Worm (Caenorhabditis elegans) whole organism, young adult: ENCODE results near the gene fcmt-1.

Source experiments
- atf-7 ChIP-seq: sonication (generic microtip); optimal IDR thresholded peaks from 2 replicates; lab custom pipeline; 2017; ENCODE audit warnings: mild to moderate bottlenecking, missing genetic modification characterization, missing compliant biosample characterization
- efl-1 ChIP-seq: fragments of 150-350 bp; optimal IDR thresholded peaks from 2 replicates; lab custom pipeline; 2014; ENCODE audit warnings: missing biosample characterization, missing genetic modification reagents, missing genetic modification characterization
- madf-6 ChIP-seq: fragments of 200-800 bp; sonication (Bioruptor generic); IDR thresholded peaks from 2 replicates; pipeline ENCODE4 v1.3.6; 2022; ENCODE audit warnings: missing genetic modification reagents, missing genetic modification characterization, missing compliant biosample characterization
- madf-8 ChIP-seq: fragments of 200-800 bp; sonication (Bioruptor generic); conservative IDR thresholded peaks from 2 replicates; pipeline ENCODE4 v1.3.6; 2022; ENCODE audit warnings: missing genetic modification reagents, missing genetic modification characterization, missing compliant biosample characterization

fcmt-1 gene

ce11 chrII:11658854-11659253 is 50.5 kb downstream of the fcmt-1 start:
- TF ChIP-seq efl-1 (GFP tag; lab: Kevin White, UChicago): peak; percentile 70
- TF ChIP-seq madf-6 (GFP tag; lab: Robert Waterston, UW): peak; percentile 74
- no peak for TF ChIP-seq atf-7 (tag; lab: Kevin White, UChicago)
- TF ChIP-seq madf-8: peak; percentile 55
